Worm (Caenorhabditis elegans) whole organism, young adult: ENCODE data around the gene nep-20.

Source experiments
- Y67H2A.10 ChIP-seq: fragments of 200-800 bp; sonication (Bioruptor generic); conservative IDR thresholded peaks from 2 replicates; pipeline ENCODE4 v1.3.6; 2022; ENCODE audit warnings: missing genetic modification reagents, missing genetic modification characterization, missing compliant biosample characterization
- akir-1 ChIP-seq: fragments of 200-800 bp; sonication (Bioruptor generic); optimal IDR thresholded peaks from 2 replicates; lab custom pipeline; 2018; ENCODE audit warnings: mild to moderate bottlenecking, missing genetic modification characterization, moderate library complexity, missing compliant biosample characterization
- ama-1 ChIP-seq, 3 experiments: fragments of 150-350 bp in 1 of 3; sonication (generic microtip) in 2 of 3; optimal IDR thresholded peaks; 2 replicates each; lab custom pipeline; 2014 to 2018; ENCODE audit warnings: missing biosample characterization in 2 of 3, missing genetic modification characterization in 2 of 3, missing genetic modification reagents in 2 of 3
- die-1 ChIP-seq: sonication (generic microtip); optimal IDR thresholded peaks from 2 replicates; lab custom pipeline; 2016; ENCODE audit warnings: missing genotype, mild to moderate bottlenecking, missing genetic modification characterization, missing compliant biosample characterization
- hrde-1 ChIP-seq: sonication (generic microtip); optimal IDR thresholded peaks from 2 replicates; lab custom pipeline; 2016; ENCODE audit warnings: missing genetic modification characterization, mild to moderate bottlenecking, missing compliant biosample characterization, moderate library complexity, missing genotype, missing genetic modification reagents, borderline replicate concordance
- nfya-1 ChIP-seq: sonication (generic microtip); optimal IDR thresholded peaks from 2 replicates; lab custom pipeline; 2017; ENCODE audit warnings: antibody characterized with exemption, missing compliant biosample characterization, missing genetic modification characterization, borderline replicate concordance; ENCODE audit not compliant: insufficient read depth
- snpc-3.4 ChIP-seq: sonication (generic microtip); optimal IDR thresholded peaks from 2 replicates; lab custom pipeline; 2017; ENCODE audit warnings: missing genetic modification characterization, mild to moderate bottlenecking, missing compliant biosample characterization, antibody characterized with exemption, moderate library complexity, missing genotype, missing genetic modification reagents
- snpc-4 ChIP-seq, 5 experiments: fragments of 150-350 bp in 1 of 5; sonication (generic microtip) in 4 of 5; optimal IDR thresholded peaks; 2 replicates each; lab custom pipeline; 2014 to 2018; ENCODE audit warnings: missing genetic modification characterization in 5 of 5, missing biosample characterization in 3 of 5, antibody characterized with exemption in 2 of 5, mild to moderate bottlenecking in 2 of 5, missing compliant biosample characterization in 2 of 5, missing genotype in 2 of 5, moderate library complexity in 2 of 5, missing genetic modification reagents in 1 of 5
- tbp1 ChIP-seq: fragments of 200-800 bp; sonication (Bioruptor generic); optimal IDR thresholded peaks from 2 replicates; lab custom pipeline; 2018; ENCODE audit warnings: mild to moderate bottlenecking, missing genetic modification characterization, missing compliant biosample characterization
- ztf-18 ChIP-seq: sonication (generic microtip); optimal IDR thresholded peaks from 2 replicates; lab custom pipeline; 2016; ENCODE audit warnings: missing genotype, mild to moderate bottlenecking, missing genetic modification characterization, missing compliant biosample characterization

DNA sequence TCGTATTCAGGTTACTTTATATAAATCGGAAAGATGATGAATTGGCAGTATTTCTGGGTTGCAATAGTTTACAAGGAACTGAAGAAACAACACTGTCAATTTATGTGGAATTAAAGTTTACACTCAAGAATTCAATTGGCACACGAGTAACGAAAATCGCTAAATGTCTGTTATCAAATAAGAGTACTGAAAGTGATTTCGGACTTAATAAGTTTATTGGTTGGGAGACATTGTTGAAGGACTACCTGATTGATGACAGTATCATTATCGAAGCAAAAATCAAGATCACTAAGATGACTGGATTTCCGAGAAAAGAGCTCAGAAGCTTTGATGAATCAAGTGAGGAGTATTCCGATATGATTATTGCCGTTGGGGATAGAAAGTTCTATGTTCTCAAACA lies 20.1 kb downstream of the nep-20 start:
- no peak for TF ChIP-seq snpc-3.4 (tag; lab: Kevin White, UChicago)
- TF ChIP-seq die-1 (tag; lab: Kevin White, UChicago) = no peak
- no peak for TF ChIP-seq ztf-18 (tag; lab: Kevin White, UChicago)
- TF ChIP-seq nfya-1 = no peak
- no peak for TF ChIP-seq ama-1 (optimal IDR thresholded peaks at IDR 0.05; lab: Kevin White, UChicago)
- no peak for TF ChIP-seq ama-1 (GFP tag; optimal IDR thresholded peaks at IDR 0.05; lab: Kevin White, UChicago)
- no peak for TF ChIP-seq hrde-1 (tag; lab: Kevin White, UChicago)
- no peak for TF ChIP-seq tbp1
- TF ChIP-seq akir-1 (GFP tag; lab: Kevin White, UChicago) = no peak
- TF ChIP-seq Y67H2A.10 = no peak
- TF ChIP-seq snpc-4 (GFP tag; optimal IDR thresholded peaks at IDR 0.05; lab: Kevin White, UChicago) = no peak
- TF ChIP-seq snpc-4 (tag; optimal IDR thresholded peaks at IDR 0.05; lab: Kevin White, UChicago) = no peak
